Fruit fly (Drosophila melanogaster) whole organism, pupa: ENCODE measurements around the gene CG9951.

ENCODE experiments used
- CG32121 ChIP-seq: fragments of 200-800 bp; sonication (Bioruptor generic); IDR thresholded peaks from 2 replicates; pipeline ENCODE4 v1.3.6; 2022; ENCODE audit warnings: missing biosample characterization, missing genetic modification characterization
- gl ChIP-seq: fragments of 200-800 bp; sonication (Bioruptor generic); optimal IDR thresholded peaks from 2 replicates; lab custom pipeline; 2018; ENCODE audit warnings: missing biosample characterization, mild to moderate bottlenecking, missing genetic modification characterization
- rn ChIP-seq: fragments of 200-800 bp; sonication (Bioruptor generic); IDR thresholded peaks from 2 replicates; pipeline ENCODE4 v1.3.6; 2022; ENCODE audit warnings: missing biosample characterization, missing genetic modification characterization

dm6 chr3L:16910466-16910865 is 47.5 kb downstream of the CG9951 start:
- TF ChIP-seq CG32121 (GFP tag; lab: Robert Waterston, UW) (no peak), gl (no peak), rn (GFP tag; lab: Robert Waterston, UW) (no peak)
